Fruit fly (Drosophila melanogaster) whole organism, adult: Measurements from ENCODE around the gene CG5290.

Experiments used
- CG5204 ChIP-seq: fragments of 200-800 bp; sonication (Bioruptor generic); optimal IDR thresholded peaks from 2 replicates; lab custom pipeline; 2016; ENCODE audit warnings: missing biosample characterization, missing genetic modification characterization
- Mnt ChIP-seq: fragments of 200-800 bp; sonication (Bioruptor generic); optimal IDR thresholded peaks from 2 replicates; lab custom pipeline; 2016; ENCODE audit warnings: missing biosample characterization, mild to moderate bottlenecking, missing genetic modification characterization

dm6 chr3L:17902621-17903020, 9.7 kb downstream of the CG5290 start:
- no peak for TF ChIP-seq Mnt (GFP tag; lab: Kevin White, UChicago)
- peak; percentile 12 for TF ChIP-seq CG5204 (GFP tag; lab: Kevin White, UChicago)
